Fruit fly (Drosophila melanogaster) whole organism, embryonic: ENCODE results near the gene CG14232.

Experiments
- D19B ChIP-seq: fragments of 200-800 bp; sonication (Bioruptor generic); optimal IDR thresholded peaks from 2 replicates; lab custom pipeline; 2017; ENCODE audit warnings: missing biosample characterization, mild to moderate bottlenecking, missing genetic modification characterization
- Hr78 ChIP-seq, 2 experiments: fragments of 200-800 bp in 1 of 2; fragments of >200 bp in 1 of 2; sonication (Bioruptor generic) in 1 of 2; optimal IDR thresholded peaks; 2 replicates each; lab custom pipeline; 2017 to 2019; ENCODE audit warnings: missing biosample characterization in 2 of 2, missing genetic modification characterization in 2 of 2, mild to moderate bottlenecking in 1 of 2, moderate library complexity in 1 of 2
- NC2α ChIP-seq: fragments of 200-800 bp; sonication (Bioruptor generic); optimal IDR thresholded peaks from 2 replicates; lab custom pipeline; 2016; ENCODE audit warnings: missing biosample characterization, missing genetic modification characterization
- psq ChIP-seq: fragments of 200-800 bp; sonication (Bioruptor generic); optimal IDR thresholded peaks from 2 replicates; lab custom pipeline; 2017; ENCODE audit warnings: missing biosample characterization, missing genetic modification characterization

DNA sequence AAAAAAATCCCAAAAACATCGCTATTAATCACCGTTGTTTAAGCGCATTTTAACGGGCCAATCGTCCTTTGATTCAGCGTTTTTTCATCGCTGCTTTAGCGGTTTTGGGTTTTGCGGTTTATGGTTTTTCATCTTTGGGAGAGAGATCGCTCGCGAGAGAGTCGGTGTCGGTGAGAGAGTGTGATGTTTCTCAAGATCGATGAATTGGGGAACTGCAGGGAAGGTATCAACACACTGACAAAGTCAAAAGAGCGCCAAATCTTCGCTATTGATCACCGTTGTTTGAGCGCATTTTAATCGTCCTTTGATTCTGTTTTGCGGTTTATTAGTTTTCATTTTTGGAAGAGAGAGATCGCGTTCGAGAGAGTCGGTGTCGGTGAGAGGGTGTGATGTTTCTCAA is 14.0 kb downstream of the CG14232 start:
- no peak for TF ChIP-seq psq
- no peak for TF ChIP-seq NC2α (GFP tag; lab: Kevin White, UChicago)
- TF ChIP-seq D19B = no peak
- TF ChIP-seq Hr78 (GFP tag; optimal IDR thresholded peaks at IDR 0.05; lab: Kevin White, UChicago) = no peak
